Worm (Caenorhabditis elegans): ENCODE data around the gene vps-26.

DNA sequence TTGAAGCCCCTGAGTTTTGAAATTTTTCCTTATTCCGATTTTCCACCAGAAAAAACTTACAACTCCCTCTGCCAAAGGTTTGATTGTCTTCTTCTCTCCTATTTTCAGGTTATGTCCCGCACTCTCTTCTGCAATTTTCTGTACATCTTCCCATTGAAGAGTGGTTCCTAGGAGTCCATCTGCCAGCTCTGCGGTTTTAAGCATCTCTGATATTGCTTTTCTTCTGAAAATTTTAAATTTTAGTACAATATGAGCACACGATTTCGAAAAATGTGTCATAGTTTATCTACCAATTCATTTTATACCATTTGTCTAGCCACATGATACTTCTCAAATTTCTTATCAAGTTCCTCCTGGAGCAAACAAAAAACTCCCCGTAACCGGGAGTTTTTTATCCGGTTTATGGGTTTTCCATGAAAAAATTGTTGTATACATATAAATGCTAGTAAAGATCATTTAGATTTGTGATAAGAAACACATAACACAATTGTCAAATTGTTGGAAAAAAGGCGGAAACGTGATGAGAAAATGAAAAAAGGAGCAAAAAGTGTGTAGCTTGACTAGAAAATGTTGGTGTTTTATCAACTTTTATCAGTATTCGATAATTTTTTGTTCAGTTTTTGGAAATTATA is 30.5 kb downstream of the vps-26 start:
- TF ChIP-seq him-1 (tag; optimal IDR thresholded peaks at IDR 0.05) (no peak), W03F9.2 (tag; optimal IDR thresholded peaks at IDR 0.05) (no peak), dao-5 (tag; optimal IDR thresholded peaks at IDR 0.05) (no peak)

All from whole organism, L4/young adult.